Fruit fly (Drosophila melanogaster) whole organism, embryonic: ENCODE results near the gene rtv.
A peak's percentile ranks its signal among the peaks of the same experiment; 100 is the strongest.

ENCODE experiments used
- Abd-B ChIP-seq: fragments of 200-800 bp; sonication (Bioruptor generic); optimal IDR thresholded peaks from 2 replicates; lab custom pipeline; 2018; ENCODE audit warnings: missing biosample characterization, mild to moderate bottlenecking, missing genetic modification characterization, moderate library complexity
- Awh ChIP-seq: fragments of 200-800 bp; sonication (Bioruptor generic); IDR thresholded peaks from 2 replicates; pipeline ENCODE4, ENCODE4 v1.3.6; 2022; ENCODE audit warnings: missing biosample characterization, missing genetic modification characterization
- CG10209 ChIP-seq: fragments of 200-800 bp; sonication (Bioruptor generic); optimal IDR thresholded peaks from 3 replicates; lab custom pipeline; 2017; ENCODE audit warnings: missing biosample characterization, mild to moderate bottlenecking, missing genetic modification characterization, missing genetic modification reagents
- CG10267 ChIP-seq: fragments of 200-800 bp; sonication (Bioruptor generic); optimal IDR thresholded peaks from 2 replicates; lab custom pipeline; 2018; ENCODE audit warnings: missing biosample characterization, mild to moderate bottlenecking, missing genetic modification characterization, moderate library complexity
- CG10543 ChIP-seq: fragments of 200-800 bp; sonication (Bioruptor generic); optimal IDR thresholded peaks from 3 replicates; lab custom pipeline; 2017; ENCODE audit warnings: missing biosample characterization, mild to moderate bottlenecking, missing genetic modification characterization, moderate library complexity
- CG10979 ChIP-seq: fragments of 200-800 bp; sonication (Bioruptor generic); optimal IDR thresholded peaks from 2 replicates; lab custom pipeline; 2018; ENCODE audit warnings: missing biosample characterization, mild to moderate bottlenecking, missing genetic modification characterization, moderate library complexity
- CG1233 ChIP-seq: fragments of 200-800 bp; sonication (Bioruptor generic); optimal IDR thresholded peaks from 4 replicates; lab custom pipeline; 2018; ENCODE audit warnings: missing biosample characterization, mild to moderate bottlenecking, missing genetic modification characterization
- CG14014 ChIP-seq: fragments of 200-800 bp; sonication (Bioruptor generic); IDR thresholded peaks from 2 replicates; pipeline ENCODE4 v1.3.6; 2022; ENCODE audit warnings: missing biosample characterization, missing genetic modification characterization
- CG14860 ChIP-seq: fragments of 200-800 bp; sonication (Bioruptor generic); IDR thresholded peaks from 3 replicates; pipeline ENCODE4 v1.3.6; 2022; ENCODE audit warnings: missing biosample characterization, missing genetic modification characterization; ENCODE audit not compliant: partially characterized antibody
- CG16813 ChIP-seq: fragments of 200-800 bp; sonication (Bioruptor generic); IDR thresholded peaks from 3 replicates; pipeline ENCODE4 v1.3.6; 2022; ENCODE audit warnings: missing biosample characterization, missing genetic modification characterization; ENCODE audit not compliant: partially characterized antibody
- CG17829 ChIP-seq: fragments of 200-800 bp; optimal IDR thresholded peaks from 2 replicates; lab custom pipeline; 2019; ENCODE audit warnings: missing biosample characterization, mild to moderate bottlenecking, missing genetic modification characterization, moderate library complexity
- CG1792 ChIP-seq: fragments of 200-800 bp; sonication (Bioruptor generic); optimal IDR thresholded peaks from 2 replicates; lab custom pipeline; 2016; ENCODE audit warnings: missing biosample characterization, missing genetic modification characterization
- CG1832 ChIP-seq: fragments of 200-800 bp; sonication (Bioruptor generic); optimal IDR thresholded peaks from 2 replicates; lab custom pipeline; 2017; ENCODE audit warnings: missing biosample characterization, mild to moderate bottlenecking, missing genetic modification characterization, inconsistent platforms
- CG18599 ChIP-seq: fragments of 200-800 bp; sonication (Bioruptor generic); optimal IDR thresholded peaks from 3 replicates; lab custom pipeline; 2017; ENCODE audit warnings: missing biosample characterization, missing genetic modification characterization, mild to moderate bottlenecking, moderate library complexity, missing genetic modification reagents
- CG2199 ChIP-seq: fragments of 200-800 bp; sonication (Bioruptor generic); IDR thresholded peaks from 3 replicates; pipeline ENCODE4 v1.3.6; 2022; ENCODE audit warnings: missing biosample characterization, missing genetic modification characterization
- CG3847 ChIP-seq: fragments of 200-800 bp; sonication (Bioruptor generic); IDR thresholded peaks from 2 replicates; pipeline ENCODE4 v1.3.6; 2022; ENCODE audit warnings: missing biosample characterization, missing genetic modification characterization
- CG5953 ChIP-seq: fragments of 200-800 bp; sonication (Bioruptor generic); IDR thresholded peaks from 2 replicates; pipeline ENCODE4 v1.3.6; 2022; ENCODE audit warnings: missing biosample characterization, missing genetic modification characterization
- CG7372 ChIP-seq: fragments of 200-800 bp; sonication (Bioruptor generic); IDR thresholded peaks from 2 replicates; pipeline ENCODE4 v1.3.6; 2022; ENCODE audit warnings: missing biosample characterization, missing genetic modification characterization
- CG7963 ChIP-seq: fragments of 200-800 bp; sonication (Bioruptor generic); IDR thresholded peaks from 3 replicates; pipeline ENCODE4 v1.3.6; 2022; ENCODE audit warnings: missing biosample characterization, missing genetic modification characterization; ENCODE audit not compliant: partially characterized antibody
- CG9437 ChIP-seq: fragments of 200-800 bp; sonication (Bioruptor generic); optimal IDR thresholded peaks from 2 replicates; lab custom pipeline; 2018; ENCODE audit warnings: missing biosample characterization, mild to moderate bottlenecking, missing genetic modification characterization
- CG9932 ChIP-seq: fragments of 200-800 bp; sonication (Bioruptor generic); IDR thresholded peaks from 2 replicates; pipeline ENCODE4 v1.3.6; 2022; ENCODE audit warnings: missing biosample characterization, missing genetic modification characterization
- CoRest ChIP-seq: fragments of 200-800 bp; sonication (Bioruptor generic); optimal IDR thresholded peaks from 3 replicates; lab custom pipeline; 2018; ENCODE audit warnings: missing biosample characterization, mild to moderate bottlenecking, missing genetic modification characterization, moderate library complexity
- D19B ChIP-seq: fragments of 200-800 bp; sonication (Bioruptor generic); optimal IDR thresholded peaks from 2 replicates; lab custom pipeline; 2017; ENCODE audit warnings: missing biosample characterization, mild to moderate bottlenecking, missing genetic modification characterization
- E2f2 ChIP-seq: fragments of 200-800 bp; sonication (Bioruptor generic); IDR thresholded peaks from 2 replicates; pipeline ENCODE4 v1.3.6; 2022; ENCODE audit warnings: missing biosample characterization, missing genetic modification characterization
- Ets65A ChIP-seq: fragments of 200-800 bp; sonication (Bioruptor generic); peaks from one replicate; lab custom pipeline; 2016; ENCODE audit warnings: missing biosample characterization, missing genetic modification characterization
- HLH54F ChIP-seq: fragments of 200-800 bp; sonication (Bioruptor generic); optimal IDR thresholded peaks from 3 replicates; lab custom pipeline; 2016; ENCODE audit warnings: missing biosample characterization, missing genetic modification characterization
- Lim3 ChIP-seq: fragments of 200-800 bp; sonication (Bioruptor generic); IDR thresholded peaks from 2 replicates; pipeline ENCODE4 v1.3.6; 2022; ENCODE audit warnings: missing biosample characterization, missing genetic modification characterization
- TFAM ChIP-seq: fragments of 200-800 bp; sonication (Bioruptor generic); optimal IDR thresholded peaks from 2 replicates; lab custom pipeline; 2017; ENCODE audit warnings: missing biosample characterization, missing genetic modification characterization, inconsistent platforms
- Xrp1 ChIP-seq: fragments of 200-800 bp; sonication (Bioruptor generic); IDR thresholded peaks from 2 replicates; pipeline ENCODE4 v1.3.6; 2022; ENCODE audit warnings: missing biosample characterization, missing genetic modification characterization
- YL-1 ChIP-seq: fragments of 200-800 bp; sonication (Bioruptor generic); optimal IDR thresholded peaks from 3 replicates; lab custom pipeline; 2017; ENCODE audit warnings: missing biosample characterization, mild to moderate bottlenecking, missing genetic modification characterization
- al ChIP-seq: fragments of 200-800 bp; sonication (Bioruptor generic); IDR thresholded peaks from 2 replicates; pipeline ENCODE4 v1.3.6; 2022; ENCODE audit warnings: missing biosample characterization, missing genetic modification characterization
- cas ChIP-seq: fragments of 200-800 bp; sonication (Bioruptor generic); IDR thresholded peaks from 2 replicates; pipeline ENCODE4 v1.3.6; 2022; ENCODE audit warnings: missing biosample characterization, missing genetic modification characterization
- ci ChIP-seq: fragments of 200-800 bp; sonication (Bioruptor generic); IDR thresholded peaks from 3 replicates; pipeline ENCODE4 v1.3.6; 2022; ENCODE audit warnings: missing biosample characterization, missing genetic modification characterization
- cwo ChIP-seq: fragments of 200-800 bp; sonication (Bioruptor generic); optimal IDR thresholded peaks from 3 replicates; lab custom pipeline; 2017; ENCODE audit warnings: missing biosample characterization, missing genetic modification characterization, mild to moderate bottlenecking, moderate library complexity, missing genetic modification reagents
- grn ChIP-seq: fragments of 200-800 bp; sonication (Bioruptor generic); optimal IDR thresholded peaks from 3 replicates; lab custom pipeline; 2017; ENCODE audit warnings: missing biosample characterization, missing genetic modification characterization
- h ChIP-seq: fragments of >200 bp; optimal IDR thresholded peaks from 2 replicates; lab custom pipeline; 2017
- nau ChIP-seq: fragments of 200-800 bp; sonication (Bioruptor generic); optimal IDR thresholded peaks from 3 replicates; lab custom pipeline; 2017; ENCODE audit warnings: missing biosample characterization, mild to moderate bottlenecking, missing genetic modification characterization, missing genetic modification reagents
- nerfin-1 ChIP-seq: fragments of 200-800 bp; sonication (Bioruptor generic); optimal IDR thresholded peaks from 3 replicates; lab custom pipeline; 2019; ENCODE audit warnings: missing biosample characterization, mild to moderate bottlenecking, missing genetic modification characterization, moderate library complexity
- org-1 ChIP-seq: fragments of 200-800 bp; sonication (Bioruptor generic); optimal IDR thresholded peaks from 2 replicates; lab custom pipeline; 2017; ENCODE audit warnings: missing biosample characterization, missing genetic modification characterization
- pho ChIP-seq: fragments of 200-800 bp; sonication (Bioruptor generic); optimal IDR thresholded peaks from 2 replicates; lab custom pipeline; 2016; ENCODE audit warnings: missing biosample characterization, missing genetic modification characterization
- salm ChIP-seq: fragments of 200-800 bp; sonication (Bioruptor generic); optimal IDR thresholded peaks from 2 replicates; lab custom pipeline; 2018; ENCODE audit warnings: missing biosample characterization, mild to moderate bottlenecking, missing genetic modification characterization
- sens-2 ChIP-seq: fragments of 200-800 bp; sonication (Bioruptor generic); IDR thresholded peaks from 2 replicates; pipeline ENCODE4 v1.3.6; 2022; ENCODE audit warnings: missing biosample characterization, missing genetic modification characterization
- seq ChIP-seq: fragments of 200-800 bp; sonication (Bioruptor generic); IDR thresholded peaks from 2 replicates; pipeline ENCODE4 v1.3.6; 2022; ENCODE audit warnings: missing biosample characterization, missing genetic modification characterization
- tx ChIP-seq: fragments of 200-800 bp; sonication (Bioruptor generic); optimal IDR thresholded peaks from 2 replicates; lab custom pipeline; 2016; ENCODE audit warnings: missing biosample characterization, missing genetic modification characterization
- vnd ChIP-seq: fragments of 200-800 bp; sonication (Bioruptor generic); IDR thresholded peaks from 3 replicates; pipeline ENCODE4 v1.3.6; 2022; ENCODE audit warnings: missing biosample characterization, missing genetic modification characterization; ENCODE audit not compliant: partially characterized antibody
- zfh1 ChIP-seq: fragments of 200-800 bp; sonication (Bioruptor generic); IDR thresholded peaks from 3 replicates; pipeline ENCODE4 v1.3.6; 2022; ENCODE audit warnings: missing biosample characterization, missing genetic modification characterization

The rtv gene

DNA sequence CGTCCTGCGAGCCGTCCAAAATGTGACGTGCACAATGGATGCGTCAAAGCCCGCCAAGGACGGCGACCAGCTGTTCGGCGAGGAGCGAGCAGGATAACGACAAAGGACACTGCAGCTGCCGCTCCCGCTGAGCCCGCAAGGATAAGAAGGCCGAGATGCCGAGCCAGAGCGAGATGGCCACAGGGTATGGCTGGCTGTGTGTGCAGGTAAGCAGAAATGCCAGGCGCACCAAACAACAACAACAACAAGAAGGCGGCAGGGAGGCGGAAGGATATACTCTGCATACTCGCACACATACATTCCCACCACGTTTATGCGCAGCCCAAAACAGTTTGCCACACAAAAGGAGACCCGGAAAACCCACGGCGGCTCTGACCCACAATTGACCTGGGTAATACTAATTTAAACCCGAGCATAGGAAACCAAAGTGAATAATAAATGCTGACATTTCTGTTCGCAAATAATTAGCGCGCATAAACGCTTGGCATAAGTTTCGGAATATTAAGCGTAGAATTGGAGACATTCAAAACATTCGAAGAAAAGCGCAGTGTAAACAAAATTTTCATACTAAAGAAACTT lies 7.1 kb downstream of the rtv start (continued):
- TF ChIP-seq ci (GFP tag; lab: Robert Waterston, UW) (peak; percentile 68; the same call in 2 of the 3 replicates), nau (GFP tag; lab: Kevin White, UChicago) (no peak), grn (no peak), salm (no peak), CG1792 (no peak), Lim3 (GFP tag; lab: Robert Waterston, UW) (no peak), CG1233 (GFP tag; lab: Kevin White, UChicago) (peak; percentile 25), nerfin-1 (tag; lab: Kevin White, UChicago) (peak; percentile 45), zfh1 (peak; percentile 79), seq (0 out of 2 replicates have a peak, but pooled peaks have one; percentile 32), CG10267 (tag; lab: Kevin White, UChicago) (peak; percentile 22), CG18599 (GFP tag; lab: Kevin White, UChicago) (peak; percentile 17), Abd-B (no peak), CG10979 (tag; lab: Kevin White, UChicago) (peak; percentile 30), CG1832 (GFP tag; lab: Kevin White, UChicago) (peak; percentile 41), sens-2 (peak; percentile 13; the same call in 1 of the 2 replicates), al (0 out of 2 replicates have a peak, but pooled peaks have one; percentile 20), E2f2 (GFP tag; lab: Robert Waterston, UW) (0 out of 2 replicates have a peak, but pooled peaks have one; percentile 10), org-1 (GFP tag; lab: Kevin White, UChicago) (peak; percentile 33), Xrp1 (peak; percentile 66; the same call in 1 of the 2 replicates), CG10543 (GFP tag; lab: Kevin White, UChicago) (no peak), HLH54F (no peak), CG14014 (GFP tag; lab: Robert Waterston, UW) (peak; percentile 56; the same call in 1 of the 2 replicates), Awh (GFP tag; lab: Robert Waterston, UW) (no peak; the same call in 1 of the 2 replicates), CoRest (tag; lab: Kevin White, UChicago) (no peak), cas (GFP tag; lab: Robert Waterston, UW) (no peak), TFAM (no peak), CG3847 (no peak), CG9437 (GFP tag; lab: Kevin White, UChicago) (no peak), CG10209 (GFP tag; lab: Kevin White, UChicago) (no peak), pho (GFP tag; lab: Kevin White, UChicago) (no peak), CG9932 (0 out of 2 replicates have a peak, but pooled peaks have one; percentile 20), tx (GFP tag; lab: Kevin White, UChicago) (no peak), CG16813 (GFP tag; lab: Robert Waterston, UW) (no peak), cwo (GFP tag; lab: Kevin White, UChicago) (no peak), YL-1 (GFP tag; lab: Kevin White, UChicago) (no peak)

DNA sequence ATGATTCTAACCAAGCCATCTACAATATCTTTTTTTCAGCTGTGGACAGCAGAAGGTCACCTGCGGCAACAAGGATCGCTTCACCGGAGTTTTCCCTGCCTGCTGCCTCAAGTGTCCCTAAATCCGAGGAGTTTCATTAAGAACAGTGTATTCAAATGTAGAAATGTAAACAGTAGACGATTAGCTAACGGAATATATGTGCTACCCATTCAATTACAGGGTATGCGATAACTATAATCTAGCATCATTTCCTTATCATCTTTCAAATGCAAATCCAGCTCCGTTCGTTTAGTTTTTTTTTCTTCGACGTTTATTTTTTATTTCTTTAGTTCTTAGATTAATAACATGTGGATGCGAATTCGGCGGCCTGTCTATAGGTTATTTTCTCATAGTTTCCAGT lies 9.2 kb downstream of the rtv start:
- TF ChIP-seq CG16813 (GFP tag; lab: Robert Waterston, UW) (peak; percentile 56), CG14860 (GFP tag; lab: Robert Waterston, UW) (peak; percentile 50; the same call in 1 of the 3 replicates), CG3847 (no peak), h (lab: Kevin White, UChicago) (no peak), CG5953 (GFP tag; lab: Robert Waterston, UW) (no peak), CG7372 (no peak), CG2199 (0 out of 3 replicates have a peak, but pooled peaks have one; percentile 63), CG7963 (GFP tag; lab: Robert Waterston, UW) (0 out of 3 replicates have a peak, but pooled peaks have one; percentile 33), Ets65A (no peak), vnd (0 out of 3 replicates have a peak, but pooled peaks have one; percentile 16), CG17829 (tag; lab: Kevin White, UChicago) (no peak), D19B (GFP tag; lab: Kevin White, UChicago) (peak; percentile 43)
